Worm (Caenorhabditis elegans) whole organism, late embryonic: ENCODE results near the gene ucr-1.

ENCODE experiments used
- K02D7.2 ChIP-seq: sonication (generic microtip); optimal IDR thresholded peaks from 2 replicates; lab custom pipeline; 2017; ENCODE audit warnings: mild to moderate bottlenecking, missing genetic modification characterization, missing compliant biosample characterization
- K09A11.1 ChIP-seq: sonication (generic microtip); optimal IDR thresholded peaks from 2 replicates; lab custom pipeline; 2017; ENCODE audit warnings: antibody characterized with exemption, mild to moderate bottlenecking, missing genetic modification characterization, missing compliant biosample characterization; ENCODE audit not compliant: insufficient read depth
- Y22D7AL.16 ChIP-seq: sonication (generic microtip); optimal IDR thresholded peaks from 2 replicates; lab custom pipeline; 2016; ENCODE audit warnings: missing genetic modification characterization, missing compliant biosample characterization
- ama-1 ChIP-seq: fragments of 150-350 bp; optimal IDR thresholded peaks from 2 replicates; lab custom pipeline; 2014
- ceh-18 ChIP-seq: sonication (generic microtip); optimal IDR thresholded peaks from 2 replicates; lab custom pipeline; 2016; ENCODE audit warnings: missing genetic modification characterization, missing compliant biosample characterization
- ceh-19 ChIP-seq: fragments of 200-800 bp; sonication (Bioruptor generic); optimal IDR thresholded peaks from 2 replicates; lab custom pipeline; 2018; ENCODE audit warnings: mild to moderate bottlenecking, missing genetic modification characterization, missing compliant biosample characterization
- ceh-2 ChIP-seq: sonication (generic microtip); optimal IDR thresholded peaks from 2 replicates; lab custom pipeline; 2016; ENCODE audit warnings: missing genotype, missing genetic modification characterization, missing compliant biosample characterization
- ceh-22 ChIP-seq: sonication (generic microtip); optimal IDR thresholded peaks from 2 replicates; lab custom pipeline; 2017; ENCODE audit warnings: missing biosample characterization, missing genetic modification characterization
- ceh-24 ChIP-seq: sonication (generic microtip); optimal IDR thresholded peaks from 2 replicates; lab custom pipeline; 2016; ENCODE audit warnings: mild to moderate bottlenecking, missing genetic modification characterization, missing compliant biosample characterization
- ceh-45 ChIP-seq: fragments of 200-800 bp; sonication (Bioruptor generic); IDR thresholded peaks from 2 replicates; pipeline ENCODE4 v1.3.6; 2022; ENCODE audit warnings: missing genetic modification reagents, missing genetic modification characterization, missing compliant biosample characterization
- ceh-48 ChIP-seq: sonication (generic microtip); optimal IDR thresholded peaks from 2 replicates; lab custom pipeline; 2016; ENCODE audit warnings: missing genetic modification characterization, inconsistent platforms, missing compliant biosample characterization
- ceh-6 ChIP-seq: fragments of 200-800 bp; sonication (Bioruptor generic); optimal IDR thresholded peaks from 2 replicates; lab custom pipeline; 2018; ENCODE audit warnings: mild to moderate bottlenecking, missing genetic modification characterization, missing compliant biosample characterization
- che-1 ChIP-seq: sonication (generic microtip); optimal IDR thresholded peaks from 2 replicates; lab custom pipeline; 2016; ENCODE audit warnings: mild to moderate bottlenecking, missing genetic modification characterization, missing compliant biosample characterization
- elt-2 ChIP-seq: sonication (generic microtip); optimal IDR thresholded peaks from 2 replicates; lab custom pipeline; 2016; ENCODE audit warnings: missing genetic modification reagents, missing genetic modification characterization, missing compliant biosample characterization
- elt-4 ChIP-seq: sonication (generic microtip); optimal IDR thresholded peaks from 2 replicates; lab custom pipeline; 2016; ENCODE audit warnings: missing genetic modification characterization, missing compliant biosample characterization
- eyg-1 ChIP-seq: sonication (generic microtip); optimal IDR thresholded peaks from 2 replicates; lab custom pipeline; 2016; ENCODE audit warnings: missing genotype, missing genetic modification characterization, missing compliant biosample characterization
- fax-1 ChIP-seq: sonication (generic microtip); optimal IDR thresholded peaks from 2 replicates; lab custom pipeline; 2016; ENCODE audit warnings: missing genotype, missing genetic modification characterization, missing compliant biosample characterization
- fkh-10 ChIP-seq: fragments of 150-350 bp; optimal IDR thresholded peaks from 2 replicates; lab custom pipeline; 2014; ENCODE audit warnings: missing biosample characterization, missing genetic modification reagents, missing genetic modification characterization
- fkh-6 ChIP-seq: sonication (generic microtip); optimal IDR thresholded peaks from 2 replicates; lab custom pipeline; 2016; ENCODE audit warnings: missing genetic modification characterization, missing compliant biosample characterization
- hlh-13 ChIP-seq: fragments of 200-800 bp; sonication (Bioruptor generic); optimal IDR thresholded peaks from 2 replicates; lab custom pipeline; 2018; ENCODE audit warnings: mild to moderate bottlenecking, missing genetic modification characterization, missing compliant biosample characterization
- hlh-15 ChIP-seq: sonication (generic microtip); optimal IDR thresholded peaks from 2 replicates; lab custom pipeline; 2016; ENCODE audit warnings: missing genetic modification characterization, missing compliant biosample characterization
- hlh-6 ChIP-seq: sonication (generic microtip); optimal IDR thresholded peaks from 2 replicates; lab custom pipeline; 2016; ENCODE audit warnings: missing genotype, missing genetic modification characterization, missing compliant biosample characterization
- hlh-8 ChIP-seq: sonication (generic microtip); optimal IDR thresholded peaks from 2 replicates; lab custom pipeline; 2016; ENCODE audit warnings: missing genotype, missing genetic modification characterization, missing compliant biosample characterization
- lin-11 ChIP-seq: fragments of 200-800 bp; sonication (Bioruptor generic); optimal IDR thresholded peaks from 2 replicates; lab custom pipeline; 2018; ENCODE audit warnings: mild to moderate bottlenecking, missing genetic modification characterization, missing compliant biosample characterization
- madf-2 ChIP-seq: sonication (generic microtip); optimal IDR thresholded peaks from 2 replicates; lab custom pipeline; 2017; ENCODE audit warnings: missing genetic modification characterization, missing compliant biosample characterization
- nfya-1 ChIP-seq: sonication (generic microtip); optimal IDR thresholded peaks from 2 replicates; lab custom pipeline; 2017; ENCODE audit warnings: missing genetic modification characterization, mild to moderate bottlenecking, missing compliant biosample characterization, antibody characterized with exemption, moderate library complexity
- nhr-232 ChIP-seq: sonication (generic microtip); optimal IDR thresholded peaks from 2 replicates; lab custom pipeline; 2016; ENCODE audit warnings: missing genetic modification characterization, missing compliant biosample characterization
- odd-2 ChIP-seq: sonication (generic microtip); optimal IDR thresholded peaks from 2 replicates; lab custom pipeline; 2017; ENCODE audit warnings: antibody characterized with exemption, mild to moderate bottlenecking, missing genetic modification characterization, missing compliant biosample characterization
- ref-2 ChIP-seq: sonication (generic microtip); optimal IDR thresholded peaks from 2 replicates; lab custom pipeline; 2016; ENCODE audit warnings: missing genetic modification characterization, missing compliant biosample characterization
- sdc-2 ChIP-seq: sonication (generic microtip); optimal IDR thresholded peaks from 2 replicates; lab custom pipeline; 2016; ENCODE audit warnings: missing genotype, missing genetic modification characterization, missing compliant biosample characterization
- syd-9 ChIP-seq: sonication (generic microtip); optimal IDR thresholded peaks from 2 replicates; lab custom pipeline; 2016; ENCODE audit warnings: mild to moderate bottlenecking, missing genetic modification characterization, moderate library complexity, missing compliant biosample characterization
- tbx-2 ChIP-seq: sonication (generic microtip); optimal IDR thresholded peaks from 2 replicates; lab custom pipeline; 2016; ENCODE audit warnings: missing genetic modification characterization, missing compliant biosample characterization
- tbx-7 ChIP-seq: sonication (generic microtip); optimal IDR thresholded peaks from 2 replicates; lab custom pipeline; 2016; ENCODE audit warnings: missing genotype, missing genetic modification characterization, missing compliant biosample characterization
- unc-42 ChIP-seq: sonication (generic microtip); optimal IDR thresholded peaks from 2 replicates; lab custom pipeline; 2016; ENCODE audit warnings: missing genotype, missing genetic modification characterization, missing compliant biosample characterization
- unc-55 ChIP-seq: sonication (generic microtip); optimal IDR thresholded peaks from 2 replicates; lab custom pipeline; 2017; ENCODE audit warnings: missing biosample characterization, missing genetic modification reagents, missing genetic modification characterization
- unc-86 ChIP-seq: sonication (generic microtip); optimal IDR thresholded peaks from 2 replicates; lab custom pipeline; 2016; ENCODE audit warnings: missing genetic modification characterization, missing compliant biosample characterization
- zip-5 ChIP-seq: sonication (generic microtip); optimal IDR thresholded peaks from 2 replicates; lab custom pipeline; 2016; ENCODE audit warnings: missing genetic modification characterization, missing compliant biosample characterization
- ztf-16 ChIP-seq: sonication (generic microtip); optimal IDR thresholded peaks from 2 replicates; lab custom pipeline; 2017; ENCODE audit warnings: missing genetic modification characterization, missing compliant biosample characterization

Gene ucr-1

DNA sequence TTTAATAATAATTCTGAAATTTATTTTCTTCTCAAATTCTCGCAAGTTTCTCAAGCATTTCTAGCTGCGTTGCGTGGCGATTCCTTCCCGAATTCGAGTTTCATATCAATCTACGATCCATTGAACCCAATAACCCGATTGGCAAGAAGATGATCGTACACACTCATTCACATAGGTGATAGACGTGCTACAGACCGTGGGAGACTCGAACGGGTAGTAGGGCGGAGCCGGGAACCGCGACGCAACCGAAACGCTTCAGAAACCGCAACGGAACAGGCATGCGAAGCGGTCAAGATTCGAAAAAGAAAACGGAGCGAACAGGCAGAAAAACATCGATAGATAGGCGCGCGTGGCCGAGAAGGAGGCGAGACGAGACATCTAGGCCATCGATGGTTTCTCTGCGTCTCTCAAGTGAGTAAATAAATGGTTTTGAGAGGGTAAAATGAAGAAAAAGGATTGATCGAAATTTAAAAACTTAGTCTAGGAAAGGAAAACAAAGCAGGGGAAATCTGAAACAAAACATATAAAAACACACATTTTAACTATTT, 11.6 kb downstream of the ucr-1 start, which contains the start of gene madf-11 (continued):
- TF ChIP-seq ceh-6 (GFP tag; lab: Kevin White, UChicago) (no peak), tbx-2 (tag; lab: Kevin White, UChicago) (peak; percentile 84), ceh-2 (tag; lab: Kevin White, UChicago) (peak; percentile 82), hlh-8 (tag; lab: Kevin White, UChicago) (peak; percentile 67), K09A11.1 (tag; lab: Kevin White, UChicago) (no peak), che-1 (tag; lab: Kevin White, UChicago) (no peak), odd-2 (tag; lab: Kevin White, UChicago) (no peak), eyg-1 (tag; lab: Kevin White, UChicago) (no peak), ceh-45 (GFP tag; lab: Robert Waterston, UW) (no peak), ceh-18 (tag; lab: Kevin White, UChicago) (peak; percentile 26), sdc-2 (tag; lab: Kevin White, UChicago) (peak; percentile 17), hlh-13 (no peak), fkh-6 (tag; lab: Kevin White, UChicago) (peak; percentile 21), fax-1 (tag; lab: Kevin White, UChicago) (peak; percentile 37), K02D7.2 (no peak), Y22D7AL.16 (tag; lab: Kevin White, UChicago) (no peak), unc-55 (no peak), unc-42 (tag; lab: Kevin White, UChicago) (peak; percentile 67), tbx-7 (tag; lab: Kevin White, UChicago) (peak; percentile 70), fkh-10 (GFP tag; lab: Kevin White, UChicago) (no peak), elt-4 (tag; lab: Kevin White, UChicago) (no peak), ztf-16 (tag; lab: Kevin White, UChicago) (no peak), hlh-6 (tag; lab: Kevin White, UChicago) (peak; percentile 49), ceh-19 (peak; percentile 29), nhr-232 (tag; lab: Kevin White, UChicago) (no peak), nfya-1 (tag; lab: Kevin White, UChicago) (peak; percentile 46)
- TF ChIP-seq, all 69 proteins: peak for 28

DNA sequence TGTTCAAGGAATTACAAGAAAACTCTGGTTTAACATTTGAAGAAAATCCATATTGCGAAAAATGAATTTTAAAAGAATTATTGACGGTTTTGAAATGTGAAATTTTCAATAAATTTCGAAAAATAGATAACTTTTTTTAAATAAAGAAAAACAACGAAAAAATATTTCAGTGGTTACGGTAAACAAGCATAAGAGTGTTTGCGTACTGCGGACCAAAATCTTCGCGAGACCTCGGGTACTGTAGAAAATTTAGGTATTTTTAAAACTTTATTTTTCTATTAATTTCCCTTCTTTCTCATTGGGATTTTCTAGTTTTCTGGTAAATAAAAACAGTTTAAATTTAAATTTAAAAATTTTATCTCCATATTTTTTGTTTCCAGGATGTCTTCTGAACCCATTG, 12.1 kb downstream of the ucr-1 start, which contains the start of gene xnd-1:
Gene xnd-1 (plus strand): TSS at position 381 of the 400 bp plus-strand sequence.
- TF ChIP-seq odd-2 (tag; lab: Kevin White, UChicago) (no peak), syd-9 (tag; lab: Kevin White, UChicago) (no peak), ceh-18 (tag; lab: Kevin White, UChicago) (no peak), madf-2 (tag; lab: Kevin White, UChicago) (no peak), ceh-22 (tag; lab: Kevin White, UChicago) (no peak), hlh-15 (no peak), lin-11 (tag; lab: Kevin White, UChicago) (no peak), sdc-2 (tag; lab: Kevin White, UChicago) (no peak), ama-1 (lab: Kevin White, UChicago) (no peak), ceh-2 (tag; lab: Kevin White, UChicago) (no peak), fkh-10 (GFP tag; lab: Kevin White, UChicago) (no peak), nfya-1 (tag; lab: Kevin White, UChicago) (no peak), ceh-24 (tag; lab: Kevin White, UChicago) (no peak), che-1 (tag; lab: Kevin White, UChicago) (no peak), K09A11.1 (tag; lab: Kevin White, UChicago) (no peak), ceh-48 (tag; lab: Kevin White, UChicago) (no peak), unc-55 (no peak), zip-5 (tag; lab: Kevin White, UChicago) (no peak)

DNA sequence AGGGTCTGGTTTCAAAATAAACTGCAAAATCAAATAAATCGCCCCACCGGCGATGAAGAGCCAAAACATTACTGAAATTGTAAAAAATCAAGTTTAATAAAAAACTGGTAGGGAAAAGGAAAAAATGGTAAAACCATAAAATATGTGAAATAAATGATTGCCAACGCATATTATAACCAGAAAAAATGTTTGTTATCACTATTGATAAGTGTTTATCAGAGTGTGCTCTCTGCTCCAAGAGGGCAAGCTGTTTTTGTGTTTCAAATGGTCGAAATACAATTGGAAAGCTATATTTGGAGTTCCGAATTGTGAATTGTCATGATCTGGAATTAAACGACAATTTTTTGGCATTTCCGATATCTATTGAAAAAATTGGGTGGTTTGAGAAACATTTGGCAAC, 18.3 kb downstream of the ucr-1 start, which contains the start of gene C05D2.8:
Gene C05D2.8 (minus strand): TSS at position 71 of the 400 bp plus-strand sequence.
- no peak for TF ChIP-seq unc-86
- peak; percentile 44 for TF ChIP-seq elt-2 (tag; lab: Kevin White, UChicago)
- no peak for TF ChIP-seq ref-2 (tag; lab: Kevin White, UChicago)
- TF ChIP-seq, all 69 proteins: peak for 1
